Worm (Caenorhabditis elegans): Measurements from ENCODE around the gene mcm-2.

DNA sequence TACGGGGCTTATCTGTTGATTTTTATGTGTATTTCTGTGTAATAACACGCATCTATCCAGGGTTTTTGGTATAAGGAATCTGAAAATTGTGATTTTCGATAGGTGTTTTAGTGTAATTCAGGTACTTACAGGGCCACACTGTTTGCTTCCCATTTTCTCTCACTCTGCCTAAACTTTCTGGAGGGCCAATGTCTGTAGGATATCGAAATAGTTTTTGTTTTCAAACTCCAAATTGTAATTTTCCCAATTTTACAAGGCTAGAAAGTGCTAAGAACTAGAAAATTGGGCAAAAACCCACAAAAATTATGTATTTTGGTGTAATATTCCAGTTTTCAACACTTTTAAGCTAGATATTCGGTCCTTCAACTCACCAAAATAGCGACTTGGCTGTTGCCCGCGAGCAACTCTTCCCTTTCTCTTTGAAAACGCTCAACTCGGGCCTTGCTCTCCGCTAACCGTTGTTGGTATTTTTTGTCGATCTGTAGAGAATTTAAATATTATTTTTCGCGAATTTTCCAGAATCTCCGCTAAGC, 29.6 kb downstream of the mcm-2 start:
- TF ChIP-seq nhr-237 (tag; optimal IDR thresholded peaks at IDR 0.05) (no peak), ztf-4 (tag; optimal IDR thresholded peaks at IDR 0.05) (no peak), snpc-4 (tag; optimal IDR thresholded peaks at IDR 0.05) (no peak), nhr-11 (tag; optimal IDR thresholded peaks at IDR 0.05) (no peak), nhr-25 (tag; optimal IDR thresholded peaks at IDR 0.05) (no peak), peb-1 (tag; optimal IDR thresholded peaks at IDR 0.05) (no peak), ceh-82 (tag; optimal IDR thresholded peaks at IDR 0.05) (no peak), ZK546.5 (tag; optimal IDR thresholded peaks at IDR 0.05) (no peak), mdl-1 (tag; optimal IDR thresholded peaks at IDR 0.05) (no peak), blmp-1 (tag; optimal IDR thresholded peaks at IDR 0.05; ENCODE audit: insufficient read depth) (no peak)

Data from whole organism, L2 larva.